Fruit fly (Drosophila melanogaster) whole organism, embryonic: ENCODE measurements around the gene CG32260.

ENCODE experiments used
- CG11695 ChIP-seq: fragments of 200-800 bp; sonication (Bioruptor generic); IDR thresholded peaks from 3 replicates; pipeline ENCODE4 v1.3.6; 2022; ENCODE audit warnings: missing biosample characterization, missing genetic modification characterization
- CG12071 ChIP-seq: fragments of 200-800 bp; sonication (Bioruptor generic); optimal IDR thresholded peaks from 3 replicates; lab custom pipeline; 2018; ENCODE audit warnings: missing biosample characterization, mild to moderate bottlenecking, missing genetic modification characterization
- CG1233 ChIP-seq: fragments of 200-800 bp; sonication (Bioruptor generic); optimal IDR thresholded peaks from 4 replicates; lab custom pipeline; 2018; ENCODE audit warnings: missing biosample characterization, mild to moderate bottlenecking, missing genetic modification characterization
- CG17186 ChIP-seq: fragments of 200-800 bp; sonication (Bioruptor generic); optimal IDR thresholded peaks from 3 replicates; lab custom pipeline; 2017; ENCODE audit warnings: missing biosample characterization, missing genetic modification reagents, missing genetic modification characterization
- CG18011 ChIP-seq: fragments of 200-800 bp; sonication (Bioruptor generic); optimal IDR thresholded peaks from 2 replicates; lab custom pipeline; 2017; ENCODE audit warnings: missing biosample characterization, missing genetic modification characterization, mild to moderate bottlenecking, moderate library complexity, missing genotype
- CG2889 ChIP-seq: fragments of 200-800 bp; sonication (Bioruptor generic); IDR thresholded peaks from 3 replicates; pipeline ENCODE4 v1.3.6; 2022; ENCODE audit warnings: missing biosample characterization, missing genetic modification characterization
- CG30020 ChIP-seq: fragments of 200-800 bp; optimal IDR thresholded peaks from 2 replicates; lab custom pipeline; 2019; ENCODE audit warnings: missing biosample characterization, mild to moderate bottlenecking, missing genetic modification characterization, moderate library complexity
- CG34224 ChIP-seq: fragments of 200-800 bp; sonication (Bioruptor generic); IDR thresholded peaks from 3 replicates; pipeline ENCODE4 v1.3.6; 2022; ENCODE audit warnings: missing biosample characterization, missing genetic modification characterization; ENCODE audit not compliant: partially characterized antibody
- CG34422 ChIP-seq: fragments of 200-800 bp; sonication (Bioruptor generic); IDR thresholded peaks from 3 replicates; pipeline ENCODE4 v1.3.6; 2022; ENCODE audit warnings: missing biosample characterization, missing genetic modification characterization
- CG9797 ChIP-seq: fragments of 200-800 bp; sonication (Bioruptor generic); optimal IDR thresholded peaks from 3 replicates; lab custom pipeline; 2018; ENCODE audit warnings: missing biosample characterization, mild to moderate bottlenecking, missing genetic modification characterization
- D ChIP-seq, 2 experiments: fragments of 200-800 bp in 1 of 2; fragments of >200 bp in 1 of 2; sonication (Bioruptor generic) in 1 of 2; optimal IDR thresholded peaks; 2 replicates in 1 of 2; 3 replicates in 1 of 2; lab custom pipeline; 2017; ENCODE audit warnings: mild to moderate bottlenecking in 1 of 2, missing biosample characterization in 1 of 2, missing genetic modification characterization in 1 of 2, missing genetic modification reagents in 1 of 2
- Deaf1 ChIP-seq: fragments of 200-800 bp; optimal IDR thresholded peaks from 3 replicates; lab custom pipeline; 2019; ENCODE audit warnings: missing biosample characterization, mild to moderate bottlenecking, missing genetic modification characterization, moderate library complexity
- Dp ChIP-seq: fragments of 200-800 bp; sonication (Bioruptor generic); optimal IDR thresholded peaks from 2 replicates; lab custom pipeline; 2018; ENCODE audit warnings: missing biosample characterization, mild to moderate bottlenecking, missing genetic modification characterization, moderate library complexity
- Dref ChIP-seq: fragments of 200-800 bp; sonication (Bioruptor generic); IDR thresholded peaks from 2 replicates; pipeline ENCODE4 v1.3.6; 2022; ENCODE audit warnings: missing biosample characterization, missing genetic modification characterization
- E2f2 ChIP-seq: fragments of 200-800 bp; sonication (Bioruptor generic); IDR thresholded peaks from 2 replicates; pipeline ENCODE4 v1.3.6; 2022; ENCODE audit warnings: missing biosample characterization, missing genetic modification characterization
- Ets97D ChIP-seq: fragments of 200-800 bp; sonication (Bioruptor generic); optimal IDR thresholded peaks from 3 replicates; lab custom pipeline; 2016; ENCODE audit warnings: missing biosample characterization, missing genetic modification characterization
- Fer2 ChIP-seq: fragments of 200-800 bp; sonication (Bioruptor generic); optimal IDR thresholded peaks from 2 replicates; lab custom pipeline; 2018; ENCODE audit warnings: missing biosample characterization, mild to moderate bottlenecking, missing genetic modification characterization, moderate library complexity
- Hmx ChIP-seq: fragments of 200-800 bp; sonication (Bioruptor generic); optimal IDR thresholded peaks from 2 replicates; lab custom pipeline; 2016; ENCODE audit warnings: missing biosample characterization, missing genetic modification characterization
- Hr78 ChIP-seq, 2 experiments: fragments of 200-800 bp in 1 of 2; fragments of >200 bp in 1 of 2; sonication (Bioruptor generic) in 1 of 2; optimal IDR thresholded peaks; 2 replicates each; lab custom pipeline; 2017 to 2019; ENCODE audit warnings: missing biosample characterization in 2 of 2, missing genetic modification characterization in 2 of 2, mild to moderate bottlenecking in 1 of 2, moderate library complexity in 1 of 2
- MESR4 ChIP-seq: fragments of 200-800 bp; sonication (Bioruptor generic); optimal IDR thresholded peaks from 2 replicates; lab custom pipeline; 2018; ENCODE audit warnings: missing biosample characterization, mild to moderate bottlenecking, missing genetic modification characterization, moderate library complexity
- Neu2 ChIP-seq: fragments of 200-800 bp; sonication (Bioruptor generic); optimal IDR thresholded peaks from 3 replicates; lab custom pipeline; 2016; ENCODE audit warnings: missing biosample characterization, missing genetic modification characterization, borderline replicate concordance
- Nf-YC ChIP-seq: fragments of 200-800 bp; optimal IDR thresholded peaks from 3 replicates; lab custom pipeline; 2019; ENCODE audit warnings: missing biosample characterization, mild to moderate bottlenecking, missing genetic modification characterization, moderate library complexity
- Scr ChIP-seq: fragments of 200-800 bp; sonication (Bioruptor generic); IDR thresholded peaks from 2 replicates; pipeline ENCODE4 v1.3.6; 2022; ENCODE audit warnings: missing biosample characterization, missing genetic modification characterization; ENCODE audit not compliant: partially characterized antibody
- abd-A ChIP-seq: fragments of 200-800 bp; sonication (Bioruptor generic); optimal IDR thresholded peaks from 3 replicates; lab custom pipeline; 2019; ENCODE audit warnings: missing biosample characterization, mild to moderate bottlenecking, missing genetic modification characterization, moderate library complexity
- amos ChIP-seq: fragments of 200-800 bp; sonication (Bioruptor generic); IDR thresholded peaks from 2 replicates; pipeline ENCODE4 v1.3.6; 2022; ENCODE audit warnings: missing biosample characterization, missing genetic modification characterization; ENCODE audit not compliant: partially characterized antibody
- bigmax ChIP-seq: fragments of 200-800 bp; sonication (Bioruptor generic); optimal IDR thresholded peaks from 2 replicates; lab custom pipeline; 2018; ENCODE audit warnings: missing biosample characterization, mild to moderate bottlenecking, missing genetic modification characterization
- chinmo ChIP-seq: fragments of 200-800 bp; sonication (Bioruptor generic); IDR thresholded peaks from 4 replicates; pipeline ENCODE4 v1.3.6; 2022; ENCODE audit warnings: missing biosample characterization, missing genetic modification characterization; ENCODE audit not compliant: partially characterized antibody
- cwo ChIP-seq: fragments of 200-800 bp; sonication (Bioruptor generic); optimal IDR thresholded peaks from 3 replicates; lab custom pipeline; 2017; ENCODE audit warnings: missing biosample characterization, missing genetic modification characterization, mild to moderate bottlenecking, moderate library complexity, missing genetic modification reagents
- en ChIP-seq: fragments of 200-800 bp; sonication (Bioruptor generic); optimal IDR thresholded peaks from 2 replicates; lab custom pipeline; 2016; ENCODE audit warnings: missing biosample characterization, missing genetic modification characterization
- fd102C ChIP-seq: fragments of 200-800 bp; sonication (Bioruptor generic); optimal IDR thresholded peaks from 2 replicates; lab custom pipeline; 2018; ENCODE audit warnings: missing biosample characterization, mild to moderate bottlenecking, missing genetic modification characterization, moderate library complexity
- ftz-f1 ChIP-seq: fragments of 200-800 bp; sonication (Bioruptor generic); optimal IDR thresholded peaks from 2 replicates; lab custom pipeline; 2016; ENCODE audit warnings: missing biosample characterization, missing genetic modification characterization
- inv ChIP-seq: fragments of 200-800 bp; sonication (Bioruptor generic); IDR thresholded peaks from 2 replicates; pipeline ENCODE4 v1.3.6; 2022; ENCODE audit warnings: missing biosample characterization, missing genetic modification characterization; ENCODE audit not compliant: partially characterized antibody
- jigr1 ChIP-seq: fragments of 200-800 bp; sonication (Bioruptor generic); IDR thresholded peaks from 3 replicates; pipeline ENCODE4 v1.3.6; 2022; ENCODE audit warnings: missing biosample characterization, missing genetic modification characterization
- nerfin-2 ChIP-seq: fragments of 200-800 bp; sonication (Bioruptor generic); IDR thresholded peaks from 2 replicates; pipeline ENCODE4 v1.3.6; 2022; ENCODE audit warnings: missing biosample characterization, missing genetic modification characterization; ENCODE audit not compliant: partially characterized antibody
- odd ChIP-seq: fragments of 200-800 bp; sonication (Bioruptor generic); optimal IDR thresholded peaks from 2 replicates; lab custom pipeline; 2017; ENCODE audit warnings: missing biosample characterization, mild to moderate bottlenecking, missing genetic modification characterization
- pzg ChIP-seq: fragments of 200-800 bp; sonication (Bioruptor generic); optimal IDR thresholded peaks from 3 replicates; lab custom pipeline; 2018; ENCODE audit warnings: missing biosample characterization, mild to moderate bottlenecking, missing genetic modification characterization, moderate library complexity
- scrt ChIP-seq: fragments of 200-800 bp; sonication (Bioruptor generic); optimal IDR thresholded peaks from 2 replicates; lab custom pipeline; 2018; ENCODE audit warnings: missing biosample characterization, mild to moderate bottlenecking, missing genetic modification characterization, moderate library complexity
- unc-4 ChIP-seq: fragments of 200-800 bp; sonication (Bioruptor generic); IDR thresholded peaks from 2 replicates; pipeline ENCODE4 v1.3.6; 2022; ENCODE audit warnings: missing biosample characterization, missing genetic modification characterization; ENCODE audit not compliant: partially characterized antibody

The CG32260 gene

dm6 chr3L:4108072-4108843, 33.9 kb upstream of the CG32260 start, which contains the start of gene Ack (continued):
- no peak for TF ChIP-seq jigr1 (GFP tag; lab: Robert Waterston, UW)
- TF ChIP-seq CG34422 (GFP tag; lab: Robert Waterston, UW), result 0 out of 3 replicates have a peak, but pooled peaks have one; percentile 46
- peak; percentile 78 for TF ChIP-seq Dref
- TF ChIP-seq pzg (GFP tag; lab: Kevin White, UChicago), result peak; percentile 64
- no peak for TF ChIP-seq Fer2
- TF ChIP-seq Nf-YC (tag; lab: Kevin White, UChicago), result no peak
- TF ChIP-seq CG18011 (GFP tag; lab: Kevin White, UChicago), result no peak
- TF ChIP-seq Scr (GFP tag; lab: Robert Waterston, UW), result peak; percentile 85
- TF ChIP-seq bigmax (GFP tag; lab: Kevin White, UChicago), result no peak
- peak; percentile 38 for TF ChIP-seq Deaf1
- peak; percentile 57 for TF ChIP-seq MESR4 (GFP tag; lab: Kevin White, UChicago)
- TF ChIP-seq fd102C (GFP tag; lab: Kevin White, UChicago), result no peak
- TF ChIP-seq scrt (GFP tag; lab: Kevin White, UChicago), result no peak
- TF ChIP-seq E2f2 (GFP tag; lab: Robert Waterston, UW), result peak; percentile 52
- TF ChIP-seq amos (GFP tag; lab: Robert Waterston, UW), result peak; percentile 94
- peak; percentile 16 for TF ChIP-seq abd-A (tag; lab: Kevin White, UChicago)
- 0 out of 3 replicates have a peak, but pooled peaks have one; percentile 21 for TF ChIP-seq CG11695 (GFP tag; lab: Robert Waterston, UW)
- no peak for TF ChIP-seq CG2889 (GFP tag; lab: Robert Waterston, UW)
- TF ChIP-seq inv (GFP tag; lab: Robert Waterston, UW), result peak; percentile 78
- TF ChIP-seq cwo (GFP tag; lab: Kevin White, UChicago), result peak; percentile 61
- peak; percentile 58 for TF ChIP-seq Dp
- no peak for TF ChIP-seq Hmx (GFP tag; lab: Kevin White, UChicago)
- TF ChIP-seq unc-4 (GFP tag; lab: Robert Waterston, UW), result peak; percentile 87
- peak; percentile 42 for TF ChIP-seq CG9797 (GFP tag; lab: Kevin White, UChicago)
- TF ChIP-seq chinmo, result peak; percentile 89
- peak; percentile 43 for TF ChIP-seq CG17186 (GFP tag; lab: Kevin White, UChicago)
- TF ChIP-seq CG12071 (GFP tag; lab: Kevin White, UChicago), result no peak
- TF ChIP-seq CG30020 (tag; lab: Kevin White, UChicago), result peak; percentile 3
- no peak for TF ChIP-seq CG1233 (GFP tag; lab: Kevin White, UChicago)
- no peak for TF ChIP-seq Neu2 (GFP tag; lab: Kevin White, UChicago)
- no peak for TF ChIP-seq en (GFP tag; lab: Kevin White, UChicago)
- peak; percentile 22 for TF ChIP-seq Ets97D (GFP tag; lab: Kevin White, UChicago)
- TF ChIP-seq Hr78 (GFP tag; optimal IDR thresholded peaks at IDR 0.05; lab: Kevin White, UChicago), result no peak
- TF ChIP-seq nerfin-2 (GFP tag; lab: Robert Waterston, UW), result peak; percentile 65
- TF ChIP-seq ftz-f1 (GFP tag; lab: Kevin White, UChicago), result no peak
- TF ChIP-seq CG34224 (GFP tag; lab: Robert Waterston, UW), result peak; percentile 81
- TF ChIP-seq D (optimal IDR thresholded peaks at IDR 0.05; lab: Kevin White, UChicago), result peak; percentile 58
- TF ChIP-seq D (GFP tag; optimal IDR thresholded peaks at IDR 0.05; lab: Kevin White, UChicago), result no peak
- TF ChIP-seq odd, result peak; percentile 45
